Fruit fly (Drosophila melanogaster) whole organism, wandering third instar larva: Measurements from ENCODE around the gene gish.

Source experiments
- CG32264 ChIP-seq: fragments of 200-800 bp; sonication (Bioruptor generic); optimal IDR thresholded peaks from 2 replicates; lab custom pipeline; 2016; ENCODE audit warnings: missing biosample characterization, missing genetic modification characterization
- Dfd ChIP-seq: fragments of >200 bp; optimal IDR thresholded peaks from 2 replicates; lab custom pipeline; 2017; ENCODE audit warnings: missing biosample characterization, missing genetic modification characterization
- GATAd ChIP-seq: sonication (Bioruptor generic); optimal IDR thresholded peaks from 2 replicates; lab custom pipeline; 2016; ENCODE audit warnings: missing biosample characterization, missing genetic modification characterization
- Hr83 ChIP-seq: fragments of 200-300 bp; sonication (Bioruptor generic); optimal IDR thresholded peaks from 2 replicates; lab custom pipeline; 2016; ENCODE audit warnings: missing biosample characterization, mild to moderate bottlenecking, missing genetic modification characterization, moderate library complexity; ENCODE audit not compliant: poor library complexity, severe bottlenecking
- brk ChIP-seq: fragments of 200-800 bp; sonication (Bioruptor generic); optimal IDR thresholded peaks from 2 replicates; lab custom pipeline; 2016; ENCODE audit warnings: missing biosample characterization, mild to moderate bottlenecking, missing genetic modification characterization
- dl ChIP-seq, 2 experiments: fragments of 175-275, 200-275 bp in 1 of 2; fragments of 200-275 bp in 1 of 2; sonication (Bioruptor generic); optimal IDR thresholded peaks; lab custom pipeline; 2018; ENCODE audit warnings: mild to moderate bottlenecking in 2 of 2, missing biosample characterization in 2 of 2, missing genetic modification characterization in 2 of 2, moderate library complexity in 2 of 2; ENCODE audit not compliant: partially characterized antibody in 2 of 2, insufficient read depth in 1 of 2
- dmrt93B ChIP-seq: fragments of 200-800 bp; sonication (Bioruptor generic); optimal IDR thresholded peaks from 2 replicates; lab custom pipeline; 2018; ENCODE audit warnings: missing biosample characterization, mild to moderate bottlenecking, missing genetic modification characterization
- pan ChIP-seq: fragments of >200 bp; optimal IDR thresholded peaks from 2 replicates; lab custom pipeline; 2017
- rgr ChIP-seq: fragments of 200-800 bp; sonication (Bioruptor generic); optimal IDR thresholded peaks from 3 replicates; lab custom pipeline; 2016; ENCODE audit warnings: missing biosample characterization, mild to moderate bottlenecking, missing genetic modification characterization

DNA sequence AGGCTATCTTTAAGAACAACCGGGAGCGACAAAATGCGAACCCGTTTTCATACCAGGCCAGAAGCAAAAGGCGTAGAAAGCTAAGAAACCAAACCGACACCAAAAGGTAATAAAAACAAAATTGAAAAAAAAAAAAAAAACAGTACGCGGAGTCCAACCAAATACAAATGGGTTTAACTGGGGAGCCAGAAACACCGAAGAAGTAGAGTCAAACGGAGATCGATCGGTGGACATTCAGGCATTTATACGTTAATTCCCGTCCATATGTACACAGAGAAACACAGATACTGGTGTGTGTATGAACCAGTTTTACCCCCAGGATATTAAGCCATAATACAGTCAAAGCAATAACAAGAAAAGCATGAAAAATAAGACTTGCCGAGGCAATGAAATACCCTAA is 14.9 kb downstream of the gish start:
- no peak for TF ChIP-seq dmrt93B
- TF ChIP-seq pan (lab: Kevin White, UChicago): no peak
- TF ChIP-seq dl (GFP tag; optimal IDR thresholded peaks at IDR 0.05; lab: Kevin White, UChicago; ENCODE audit: insufficient read depth in 1 of 2, partially characterized antibody in 2 of 2): no peak
- no peak for TF ChIP-seq Hr83
- TF ChIP-seq CG32264 (GFP tag; lab: Kevin White, UChicago): no peak
- TF ChIP-seq brk (GFP tag; lab: Kevin White, UChicago): no peak
- TF ChIP-seq Dfd (GFP tag; lab: Kevin White, UChicago): no peak
- no peak for TF ChIP-seq rgr
- TF ChIP-seq GATAd: no peak
